Fruit fly (Drosophila melanogaster) Kc167 (cell line): ENCODE measurements around the gene CG7156.

Experiments used
- Myc ChIP-seq: fragments of >200 bp; optimal IDR thresholded peaks from 2 replicates; lab custom pipeline; 2017; ENCODE audit warnings: missing external identifiers
- Sin3A ChIP-seq: fragments of >200 bp; optimal IDR thresholded peaks from 2 replicates; lab custom pipeline; 2018; ENCODE audit warnings: missing external identifiers
- h ChIP-seq: fragments of >200 bp; optimal IDR thresholded peaks from 3 replicates; lab custom pipeline; 2018; ENCODE audit warnings: missing external identifiers
- insv ChIP-seq: fragments of >200 bp; optimal IDR thresholded peaks from 3 replicates; lab custom pipeline; 2018; ENCODE audit warnings: missing external identifiers
- psq ChIP-seq: fragments of >200 bp; optimal IDR thresholded peaks from 2 replicates; lab custom pipeline; 2017; ENCODE audit warnings: missing external identifiers
- ttk ChIP-seq: sonication (Bioruptor generic); optimal IDR thresholded peaks from 2 replicates; lab custom pipeline; 2017; ENCODE audit warnings: missing external identifiers

Gene CG7156

DNA sequence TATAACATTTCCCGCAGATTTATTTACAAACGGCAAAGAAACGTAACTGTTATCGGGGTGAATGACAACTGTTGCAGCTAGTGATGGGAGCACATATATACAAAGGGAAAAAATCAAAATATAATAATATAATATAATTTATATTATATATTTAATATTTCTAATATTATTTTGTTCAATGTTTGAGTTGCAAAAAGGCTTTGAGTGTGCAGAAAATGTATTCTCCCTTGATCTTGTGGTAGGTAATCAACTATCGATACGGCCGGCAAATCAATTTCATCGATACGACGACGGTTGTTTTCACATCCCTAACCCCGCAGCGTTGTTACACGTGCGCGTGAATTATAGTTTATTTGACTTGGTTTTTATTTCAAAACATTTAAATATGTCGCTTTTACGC lies 18.5 kb downstream of the CG7156 start, which contains the start of the genes mTerf5 and Non3:
mTerf5 (minus strand) TSS at position 249 of the 400 bp plus-strand sequence.
Non3 (plus strand) TSS at position 289 of the 400 bp plus-strand sequence.
- TF ChIP-seq h (lab: Kevin White, UChicago) (no peak), insv (no peak), Sin3A (lab: Kevin White, UChicago) (no peak), ttk (lab: Kevin White, UChicago) (no peak), psq (lab: Kevin White, UChicago) (no peak)

DNA sequence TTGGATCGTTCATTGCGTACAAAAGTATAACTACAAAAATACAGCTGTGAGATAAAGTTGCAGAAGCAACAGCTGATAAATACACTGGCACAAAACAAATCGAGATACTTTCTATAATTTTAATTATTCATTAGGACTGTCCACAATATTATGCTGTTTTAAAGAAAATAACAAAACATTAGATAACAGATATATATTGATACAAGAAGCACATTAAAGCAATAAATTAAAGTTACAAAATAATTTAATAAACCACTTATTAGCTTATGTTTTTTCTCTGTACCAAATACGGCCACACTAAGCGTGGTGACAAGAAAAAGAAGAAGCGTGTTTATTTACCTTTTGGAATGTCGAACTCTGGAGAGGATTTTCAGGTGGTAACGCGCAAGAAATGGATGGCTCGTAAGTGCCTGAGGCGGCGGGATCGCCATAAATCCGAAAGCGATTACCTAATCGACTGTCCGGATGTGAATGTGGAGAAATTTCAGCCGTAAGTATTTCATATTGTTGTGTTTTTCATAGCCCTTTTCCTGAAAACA lies 21.7 kb downstream of the CG7156 start, which contains the start of the genes CG7988 and CG7183:
CG7988 (plus strand) TSS at position 316 of the 539 bp plus-strand sequence.
CG7183 (minus strand) TSS at position 489 of the 539 bp plus-strand sequence.
- no peak for TF ChIP-seq ttk (lab: Kevin White, UChicago)
- TF ChIP-seq insv, result no peak
- TF ChIP-seq h (lab: Kevin White, UChicago), result no peak
- TF ChIP-seq psq (lab: Kevin White, UChicago), result no peak
- no peak for TF ChIP-seq Sin3A (lab: Kevin White, UChicago)

DNA sequence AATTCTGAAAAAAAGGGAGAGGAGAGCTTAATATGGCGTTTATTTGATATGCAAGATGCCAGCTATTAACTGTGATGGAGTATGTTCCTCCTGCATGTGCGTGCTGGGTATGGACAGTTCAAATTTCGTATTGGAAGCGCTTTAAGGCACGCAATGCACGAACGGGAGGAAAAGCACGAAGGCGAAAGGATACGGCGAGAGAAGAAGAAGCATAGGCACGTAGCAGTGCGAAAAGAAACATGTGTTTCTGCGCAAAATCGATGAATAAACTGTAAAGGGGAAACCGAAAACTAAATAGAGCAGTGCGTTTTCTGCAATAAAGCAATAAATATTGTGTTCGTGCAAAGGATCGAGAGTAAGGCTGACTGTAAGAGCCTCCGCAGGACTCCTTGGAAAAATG lies 26.1 kb downstream of the CG7156 start, which contains the start of gene CG14314:
CG14314 (plus strand) TSS at position 243 of the 400 bp plus-strand sequence.
- TF ChIP-seq psq (lab: Kevin White, UChicago) (no peak), insv (no peak), Myc (lab: Kevin White, UChicago) (no peak), ttk (lab: Kevin White, UChicago) (no peak), h (lab: Kevin White, UChicago) (no peak), Sin3A (lab: Kevin White, UChicago) (no peak)

DNA sequence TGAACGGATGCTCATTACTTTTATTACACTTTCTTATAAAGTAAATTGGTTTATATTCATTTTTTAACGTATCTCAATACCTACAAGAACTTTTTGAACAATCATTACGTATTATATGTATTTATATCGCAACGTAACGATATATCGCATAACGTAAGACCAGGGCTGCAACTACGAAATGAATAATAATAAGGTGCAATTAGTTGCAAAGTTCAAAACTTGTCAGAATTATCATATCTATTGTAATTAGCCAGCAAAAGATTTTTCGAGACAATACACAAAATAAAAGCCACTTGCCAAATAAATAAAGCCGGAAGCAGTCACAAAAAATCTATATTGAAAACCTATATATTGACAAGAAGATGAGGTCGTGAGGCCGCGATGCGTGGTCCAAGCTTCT lies 26.7 kb downstream of the CG7156 start:
- TF ChIP-seq h (lab: Kevin White, UChicago), result no peak
- no peak for TF ChIP-seq Myc (lab: Kevin White, UChicago)
- TF ChIP-seq ttk (lab: Kevin White, UChicago), result no peak
- no peak for TF ChIP-seq Sin3A (lab: Kevin White, UChicago)
- TF ChIP-seq insv, result no peak
- no peak for TF ChIP-seq psq (lab: Kevin White, UChicago)

DNA sequence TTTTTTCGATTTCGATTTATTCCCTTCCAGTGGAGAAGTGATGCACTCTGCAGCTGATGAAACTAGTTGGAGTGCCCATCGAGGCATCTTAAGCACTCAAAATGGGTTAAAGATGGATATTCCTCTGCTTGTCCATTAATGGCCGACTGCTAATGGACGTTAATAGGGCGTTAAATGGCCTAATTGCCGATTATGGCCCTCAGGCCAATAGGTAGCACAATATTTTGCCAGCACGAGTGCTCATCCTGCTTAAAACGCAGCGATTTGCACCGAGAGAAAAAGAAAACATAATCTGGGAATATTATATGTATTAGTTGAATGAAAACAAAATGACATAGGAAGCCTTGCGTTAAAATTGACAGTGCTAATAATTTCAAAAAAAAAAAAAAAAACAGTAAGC lies 33.5 kb downstream of the CG7156 start, which contains the start of gene CG44158:
CG44158 (plus strand) TSS at position 301 of the 400 bp plus-strand sequence.
- TF ChIP-seq Sin3A (lab: Kevin White, UChicago) (no peak), insv (no peak), h (lab: Kevin White, UChicago) (no peak), ttk (lab: Kevin White, UChicago) (no peak), psq (lab: Kevin White, UChicago) (no peak), Myc (lab: Kevin White, UChicago) (no peak)

DNA sequence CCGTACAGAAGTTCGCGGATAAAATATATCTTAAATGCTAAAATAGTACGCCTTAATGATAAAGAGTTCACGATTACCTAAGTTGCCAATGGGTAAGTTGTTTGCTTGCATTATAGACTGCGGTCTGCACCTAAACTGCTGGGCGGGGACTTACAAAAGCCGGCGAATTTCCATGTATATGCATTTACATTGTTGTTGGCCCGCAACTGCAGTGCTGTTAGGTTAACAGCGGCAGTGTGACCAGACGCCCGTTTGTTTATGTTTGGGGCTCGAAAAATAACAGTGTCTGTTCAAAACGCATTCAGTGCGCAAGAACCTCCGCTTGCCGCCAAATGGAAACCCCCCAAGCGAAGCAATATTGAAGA lies 42.1 kb downstream of the CG7156 start:
- TF ChIP-seq insv, result no peak
- TF ChIP-seq h (lab: Kevin White, UChicago), result no peak
- TF ChIP-seq ttk (lab: Kevin White, UChicago), result no peak
- no peak for TF ChIP-seq psq (lab: Kevin White, UChicago)
- TF ChIP-seq Sin3A (lab: Kevin White, UChicago), result no peak
- no peak for TF ChIP-seq Myc (lab: Kevin White, UChicago)

DNA sequence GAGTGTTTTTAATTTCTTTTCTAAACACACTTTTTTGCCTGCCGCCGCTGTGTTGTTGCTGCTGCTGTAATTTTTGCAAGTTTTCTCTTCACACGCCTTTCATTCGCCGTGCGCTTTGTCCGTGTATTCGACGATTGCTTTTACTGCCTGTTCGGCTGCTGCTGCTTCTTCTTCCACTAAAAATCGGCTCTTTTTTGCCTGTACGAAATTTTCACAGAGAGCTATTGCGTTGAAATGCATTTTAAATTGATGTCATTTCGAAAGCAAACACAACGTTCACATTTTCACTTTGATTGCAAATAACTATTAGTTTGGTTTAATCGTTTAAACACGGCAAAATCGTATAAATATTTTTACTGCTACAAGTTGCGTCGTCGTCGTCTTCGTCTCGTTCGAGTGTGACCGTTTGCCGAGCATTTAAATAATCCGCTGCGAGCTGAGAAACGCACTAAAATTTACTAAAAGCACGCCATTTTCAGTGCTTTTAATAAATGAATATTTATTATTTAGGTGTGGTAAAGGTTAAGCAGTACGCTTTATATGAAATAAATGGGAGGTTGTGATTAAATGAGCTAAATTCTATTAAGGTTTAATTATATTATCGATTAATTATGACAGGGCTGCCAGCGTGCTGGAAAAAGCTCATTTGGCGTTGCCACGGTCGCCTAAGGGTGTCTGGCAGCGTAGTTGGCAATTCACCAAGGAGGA lies 42.6 kb downstream of the CG7156 start, which contains the start of the genes Ssdp and CG7985:
Ssdp (minus strand) TSS at position 419 of the 708 bp plus-strand sequence.
CG7985 (plus strand) TSS at position 681 of the 708 bp plus-strand sequence.
- TF ChIP-seq psq (lab: Kevin White, UChicago) (no peak), Sin3A (lab: Kevin White, UChicago) (no peak), Myc (lab: Kevin White, UChicago) (no peak), ttk (lab: Kevin White, UChicago) (no peak), insv (no peak), h (lab: Kevin White, UChicago) (no peak)

DNA sequence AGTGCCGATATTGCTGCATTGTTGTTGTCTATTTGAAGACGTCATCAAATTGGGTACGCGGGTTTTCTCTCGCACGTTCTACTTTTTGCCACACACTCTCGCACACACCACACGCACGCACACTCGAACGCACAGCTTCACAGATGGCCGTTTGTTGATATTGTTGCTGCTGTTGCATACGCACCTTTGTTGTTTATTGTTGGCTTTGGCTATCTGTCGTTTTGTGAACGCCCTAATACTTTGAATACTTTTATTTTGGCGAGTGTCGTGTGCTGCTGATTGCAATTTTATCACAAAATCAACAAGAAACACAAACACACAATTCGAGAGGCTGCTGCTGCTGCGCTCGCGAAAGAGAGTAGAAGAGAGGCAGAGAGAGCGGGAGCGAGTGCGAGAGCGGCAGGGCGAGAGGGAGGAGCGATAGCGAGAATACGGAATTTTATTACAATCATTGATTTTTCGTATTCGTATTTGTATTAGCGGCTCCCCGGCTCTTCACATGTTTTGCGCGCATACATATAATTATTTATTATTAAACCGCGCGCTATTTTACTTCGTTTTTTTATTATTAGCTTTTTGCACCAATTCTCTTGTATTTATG lies 43.3 kb downstream of the CG7156 start:
- no peak for TF ChIP-seq psq (lab: Kevin White, UChicago)
- no peak for TF ChIP-seq ttk (lab: Kevin White, UChicago)
- no peak for TF ChIP-seq h (lab: Kevin White, UChicago)
- no peak for TF ChIP-seq insv
- no peak for TF ChIP-seq Sin3A (lab: Kevin White, UChicago)
- TF ChIP-seq Myc (lab: Kevin White, UChicago), result no peak

DNA sequence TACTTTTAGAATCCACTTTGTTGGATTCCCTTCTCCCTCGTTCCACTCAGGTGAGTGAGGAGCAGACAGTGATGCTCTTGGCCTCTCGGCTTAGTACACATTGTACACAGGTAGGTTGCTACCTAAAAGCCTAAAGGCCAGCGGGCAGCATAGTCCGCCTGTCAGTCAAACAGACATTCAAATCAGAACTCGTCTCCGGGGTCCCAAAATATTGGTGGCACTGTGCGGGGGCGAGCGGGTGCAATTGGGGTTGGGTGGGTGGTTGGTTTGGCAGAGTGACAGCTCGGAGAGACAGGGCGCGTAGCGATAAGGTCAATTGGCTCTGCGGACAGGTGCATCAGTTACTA lies 44.2 kb downstream of the CG7156 start:
- TF ChIP-seq insv (no peak), psq (lab: Kevin White, UChicago) (no peak), h (lab: Kevin White, UChicago) (no peak), Myc (lab: Kevin White, UChicago) (no peak), Sin3A (lab: Kevin White, UChicago) (no peak), ttk (lab: Kevin White, UChicago) (no peak)

DNA sequence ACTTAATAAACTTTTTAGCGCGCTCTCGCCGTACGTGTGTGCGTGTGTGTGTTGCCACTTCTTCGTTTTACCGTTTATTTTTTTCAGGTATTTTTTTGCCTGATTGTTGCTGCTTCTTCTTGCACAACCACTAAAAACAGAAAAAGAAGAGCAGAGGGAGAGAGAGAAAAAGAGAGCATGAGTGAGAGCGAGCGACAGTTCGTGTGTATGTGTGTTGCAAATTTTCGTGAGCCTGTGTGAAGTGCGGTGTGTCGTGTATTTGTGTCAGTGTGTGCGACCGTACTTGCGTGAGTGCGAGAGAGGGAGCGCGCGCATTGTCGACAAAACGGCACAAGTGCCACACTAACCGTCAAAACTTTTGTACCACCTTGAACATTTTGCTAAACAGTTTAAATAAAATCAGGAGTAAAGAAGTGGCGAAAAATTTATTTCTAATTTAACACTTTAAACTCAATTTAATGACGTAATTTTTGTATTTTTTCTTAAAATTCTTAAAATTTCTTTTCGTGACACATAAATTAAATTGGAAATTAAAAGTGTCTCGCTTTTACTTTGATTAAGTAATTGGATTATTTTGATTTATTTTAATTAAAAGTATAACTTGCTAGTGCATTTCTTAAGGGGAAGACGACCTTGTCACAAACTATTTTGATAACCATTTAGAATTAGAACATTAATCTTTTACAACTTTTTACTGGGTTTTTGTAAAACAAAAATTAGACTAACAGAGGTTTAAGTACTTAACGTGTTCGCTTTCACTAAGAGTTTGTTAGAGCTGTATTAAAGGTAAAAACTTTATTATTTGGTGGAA lies 44.8 kb downstream of the CG7156 start:
- TF ChIP-seq Sin3A (lab: Kevin White, UChicago) (no peak), h (lab: Kevin White, UChicago) (no peak), psq (lab: Kevin White, UChicago) (no peak), ttk (lab: Kevin White, UChicago) (no peak)

DNA sequence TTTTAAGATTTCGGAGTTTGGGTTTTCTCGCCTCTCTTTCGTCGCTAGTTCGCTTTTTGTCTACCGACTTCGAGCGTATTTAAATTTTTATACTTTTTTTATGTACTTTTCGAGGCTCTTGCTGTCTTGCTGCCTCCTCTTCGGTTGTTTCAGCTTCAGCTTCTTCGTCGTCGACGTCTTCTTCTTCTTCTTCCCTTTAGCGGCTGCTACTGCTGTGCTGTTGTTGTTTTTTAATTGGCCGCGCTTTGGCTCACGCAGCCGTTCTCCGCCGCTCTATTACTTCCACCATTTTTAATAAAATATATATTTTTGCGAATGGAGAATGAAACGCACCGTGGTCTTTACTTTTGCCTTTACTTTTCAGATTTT lies 45.4 kb downstream of the CG7156 start:
- TF ChIP-seq insv (no peak), psq (lab: Kevin White, UChicago) (no peak), h (lab: Kevin White, UChicago) (no peak), ttk (lab: Kevin White, UChicago) (no peak), Myc (lab: Kevin White, UChicago) (no peak), Sin3A (lab: Kevin White, UChicago) (no peak)
